Fruit fly (Drosophila melanogaster): Measurements from ENCODE around the gene mthl2.

DNA sequence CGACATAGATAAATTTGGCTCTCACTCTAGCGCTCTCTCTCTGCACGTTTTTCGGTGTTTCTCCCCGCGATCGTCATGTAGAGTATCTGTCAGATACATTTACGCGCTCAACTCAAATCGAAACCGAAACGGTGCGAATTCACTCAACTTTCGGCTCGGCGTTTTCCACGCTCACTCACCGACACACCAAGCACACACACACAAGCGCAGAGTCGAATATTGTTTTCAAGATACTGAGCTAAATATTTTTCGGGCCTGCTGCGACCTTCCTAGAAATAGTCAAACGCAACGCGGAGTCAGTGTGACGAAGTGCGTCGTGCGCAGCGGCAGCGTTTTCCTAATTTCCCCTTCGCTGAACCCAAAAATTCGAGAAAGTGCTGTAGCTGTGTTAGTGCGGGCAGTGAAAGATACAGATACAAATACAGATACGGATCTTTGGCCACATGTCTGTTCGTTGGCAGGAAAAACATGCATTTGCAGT, 49.9 kb downstream of the mthl2 start, which contains the start of gene lin-28:
- TF ChIP-seq CG11762 (GFP tag; optimal IDR thresholded peaks at IDR 0.05; ENCODE audit: insufficient read depth) (no peak), Sox14 (GFP tag; optimal IDR thresholded peaks at IDR 0.05) (no peak), CG7368 (GFP tag; optimal IDR thresholded peaks at IDR 0.05) (no peak), CG1621 (tag; optimal IDR thresholded peaks at IDR 0.05) (no peak), Eip93F (GFP tag; optimal IDR thresholded peaks at IDR 0.05) (no peak), fd59A (GFP tag; optimal IDR thresholded peaks at IDR 0.05) (no peak), ss (GFP tag; optimal IDR thresholded peaks at IDR 0.05) (no peak), lz (GFP tag; optimal IDR thresholded peaks at IDR 0.05) (no peak), CG9139 (GFP tag; optimal IDR thresholded peaks at IDR 0.05) (no peak), dsx (GFP tag; optimal IDR thresholded peaks at IDR 0.05; ENCODE audit: poor library complexity, severe bottlenecking) (no peak), vri (GFP tag; optimal IDR thresholded peaks at IDR 0.05) (no peak), CG32006 (GFP tag; optimal IDR thresholded peaks at IDR 0.05) (no peak)
